Worm (Caenorhabditis elegans): Measurements from ENCODE around the gene srg-39.

- TF ChIP-seq B0310.2 (tag; optimal IDR thresholded peaks at IDR 0.05) (no peak), aly-1 (tag; optimal IDR thresholded peaks at IDR 0.05) (no peak), hmg-4 (GFP tag; optimal IDR thresholded peaks at IDR 0.05) (no peak), flt-1 (GFP tag; IDR thresholded peaks at IDR 0.05) (no peak), ets-7 (tag; optimal IDR thresholded peaks at IDR 0.05) (no peak), ama-1 (optimal IDR thresholded peaks at IDR 0.05) (no peak), hnd-1 (tag; optimal IDR thresholded peaks at IDR 0.05) (no peak), sea-1 (GFP tag; conservative IDR thresholded peaks at IDR 0.05) (no peak), pes-1 (GFP tag; IDR thresholded peaks at IDR 0.05) (no peak), tbx-11 (GFP tag; IDR thresholded peaks at IDR 0.05) (no peak)
These were observed 34.0 kb downstream of the srg-39 start for ce11 chrV:11118179-11118725.

All from whole organism, early embryonic.